Fruit fly (Drosophila melanogaster): ENCODE results near the gene Tango4.

Tango4 gene

DNA sequence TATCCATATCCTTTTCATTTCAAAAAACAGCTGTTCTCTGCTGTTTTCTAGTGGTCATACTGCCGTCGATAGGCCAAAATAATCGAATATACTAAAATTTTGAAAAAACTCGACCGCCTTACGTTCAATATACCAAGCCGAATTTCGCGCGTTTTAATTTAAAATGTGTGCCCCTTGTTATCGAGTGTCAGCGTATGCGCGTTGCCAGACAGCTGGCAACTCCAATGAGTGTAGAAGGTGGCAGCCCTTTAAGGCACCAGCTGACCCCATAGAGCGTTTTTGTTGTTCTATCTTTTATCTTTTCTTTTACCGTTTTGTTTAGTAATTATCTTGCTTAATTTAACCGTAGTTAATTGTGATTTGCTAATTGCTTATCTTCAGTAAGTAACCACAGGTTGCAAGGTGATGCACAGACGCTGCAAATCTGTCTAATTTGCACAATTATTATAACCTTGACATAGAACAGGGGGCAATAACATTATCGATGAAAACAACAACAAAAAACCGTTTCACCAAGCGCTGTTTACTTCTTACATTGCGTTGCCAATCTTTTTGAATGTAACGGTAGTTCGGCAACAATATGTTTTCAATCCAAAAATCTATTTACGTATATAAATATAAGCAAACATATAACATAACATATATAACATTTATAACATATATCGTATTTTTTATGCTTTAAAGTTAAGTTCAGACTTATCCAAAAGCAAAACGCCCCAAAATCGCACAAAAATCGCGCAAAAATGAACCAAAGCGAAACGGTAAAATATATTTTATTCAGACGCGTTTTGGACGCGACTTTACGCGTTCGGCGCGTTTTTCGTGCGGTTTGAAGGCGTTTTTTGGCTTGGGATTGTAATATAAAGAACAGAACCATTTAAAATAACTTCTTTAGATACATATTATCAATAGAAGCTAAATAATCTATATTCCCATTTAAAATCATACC lies 8.4 kb upstream of the Tango4 start, which contains the start of the genes CG1492 and regucalcin (continued):
- no peak for TF ChIP-seq pan (optimal IDR thresholded peaks at IDR 0.05)
- no peak for TF ChIP-seq pan (GFP tag; optimal IDR thresholded peaks at IDR 0.05 in 1 of 2, IDR thresholded peaks at IDR 0.05 in 1 of 2)
- TF ChIP-seq CG8281 (tag; optimal IDR thresholded peaks at IDR 0.05) = no peak
- 0 out of 2 replicates have a peak, but pooled peaks have one; percentile 15 for TF ChIP-seq nerfin-2 (GFP tag; IDR thresholded peaks at IDR 0.05; ENCODE audit: partially characterized antibody)
- TF ChIP-seq fd64A (GFP tag; optimal IDR thresholded peaks at IDR 0.05) = no peak
- TF ChIP-seq croc (GFP tag; conservative IDR thresholded peaks at IDR 0.05) = no peak
- TF ChIP-seq CG17912 (GFP tag; optimal IDR thresholded peaks at IDR 0.05) = no peak
- TF ChIP-seq Hand (GFP tag; optimal IDR thresholded peaks at IDR 0.05) = no peak
- peak in 1 of 2 experiments; percentile 97 for TF ChIP-seq Hr78 (GFP tag; optimal IDR thresholded peaks at IDR 0.05)
- TF ChIP-seq wek (GFP tag; optimal IDR thresholded peaks at IDR 0.05) = no peak
- TF ChIP-seq al (GFP tag; IDR thresholded peaks at IDR 0.05) = no peak
- no peak for TF ChIP-seq h (optimal IDR thresholded peaks at IDR 0.05)
- TF ChIP-seq Pdp1 (GFP tag; optimal IDR thresholded peaks at IDR 0.05) = no peak
- TF ChIP-seq tx (GFP tag; optimal IDR thresholded peaks at IDR 0.05) = no peak
- TF ChIP-seq CG4730 (GFP tag; IDR thresholded peaks at IDR 0.05) = no peak
- TF ChIP-seq CG2120 (GFP tag; optimal IDR thresholded peaks at IDR 0.05) = no peak
- no peak for TF ChIP-seq CG31441 (GFP tag; IDR thresholded peaks at IDR 0.05)
- TF ChIP-seq ato (GFP tag; IDR thresholded peaks at IDR 0.05; ENCODE audit: partially characterized antibody) = no peak
- TF ChIP-seq inv (GFP tag; IDR thresholded peaks at IDR 0.05; ENCODE audit: partially characterized antibody) = no peak
- no peak for TF ChIP-seq CG8388 (GFP tag; optimal IDR thresholded peaks at IDR 0.05)
- peak; percentile 14 for TF ChIP-seq lilli (GFP tag; optimal IDR thresholded peaks at IDR 0.05)
- no peak for TF ChIP-seq CG4707 (GFP tag; optimal IDR thresholded peaks at IDR 0.05)
- 0 out of 2 replicates have a peak, but pooled peaks have one; percentile 25 for TF ChIP-seq tna (GFP tag; IDR thresholded peaks at IDR 0.05; ENCODE audit: partially characterized antibody)
- no peak for TF ChIP-seq CG6654 (GFP tag; optimal IDR thresholded peaks at IDR 0.05)
- no peak for TF ChIP-seq caup (GFP tag; optimal IDR thresholded peaks at IDR 0.05; ENCODE audit: severe bottlenecking)
- no peak for TF ChIP-seq CG32772 (GFP tag; IDR thresholded peaks at IDR 0.05)
- TF ChIP-seq grau (tag; optimal IDR thresholded peaks at IDR 0.05) = no peak
- TF ChIP-seq CrebB (tag; optimal IDR thresholded peaks at IDR 0.05) = peak; percentile 5
- no peak for TF ChIP-seq CG5180 (GFP tag; optimal IDR thresholded peaks at IDR 0.05)
- no peak for TF ChIP-seq CG10979 (tag; optimal IDR thresholded peaks at IDR 0.05)
- no peak for TF ChIP-seq Vsx1 (GFP tag; optimal IDR thresholded peaks at IDR 0.05)
- TF ChIP-seq Doc3 (GFP tag; IDR thresholded peaks at IDR 0.05; ENCODE audit: partially characterized antibody) = no peak
- no peak for TF ChIP-seq Xrp1 (GFP tag; IDR thresholded peaks at IDR 0.05)
- TF ChIP-seq slou (GFP tag; optimal IDR thresholded peaks at IDR 0.05) = no peak
- TF ChIP-seq CG12236 (GFP tag; optimal IDR thresholded peaks at IDR 0.05) = no peak
- TF ChIP-seq prd (optimal IDR thresholded peaks at IDR 0.05) = no peak
- no peak for TF ChIP-seq prd (GFP tag; IDR thresholded peaks at IDR 0.05)
- no peak for TF ChIP-seq crol (GFP tag; IDR thresholded peaks at IDR 0.05)
- no peak for TF ChIP-seq her (GFP tag; optimal IDR thresholded peaks at IDR 0.05)
- no peak for TF ChIP-seq CG11456 (GFP tag; IDR thresholded peaks at IDR 0.05)
- no peak for TF ChIP-seq Trl (optimal IDR thresholded peaks at IDR 0.05)
- no peak for TF ChIP-seq Trl (GFP tag; optimal IDR thresholded peaks at IDR 0.05)
- no peak for TF ChIP-seq ap (GFP tag; IDR thresholded peaks at IDR 0.05)
- no peak for TF ChIP-seq Asciz (GFP tag; optimal IDR thresholded peaks at IDR 0.05)
- no peak for TF ChIP-seq Xbp1 (GFP tag; optimal IDR thresholded peaks at IDR 0.05)
- TF ChIP-seq CG4854 (GFP tag; optimal IDR thresholded peaks at IDR 0.05) = no peak
- no peak for TF ChIP-seq CG18262 (tag; optimal IDR thresholded peaks at IDR 0.05)
- no peak for TF ChIP-seq CG18764 (GFP tag; optimal IDR thresholded peaks at IDR 0.05)
- TF ChIP-seq cwo (GFP tag; optimal IDR thresholded peaks at IDR 0.05) = no peak

Measured in whole organism, embryonic.